Fruit fly (Drosophila melanogaster): ENCODE data around the gene CG5359.

DNA sequence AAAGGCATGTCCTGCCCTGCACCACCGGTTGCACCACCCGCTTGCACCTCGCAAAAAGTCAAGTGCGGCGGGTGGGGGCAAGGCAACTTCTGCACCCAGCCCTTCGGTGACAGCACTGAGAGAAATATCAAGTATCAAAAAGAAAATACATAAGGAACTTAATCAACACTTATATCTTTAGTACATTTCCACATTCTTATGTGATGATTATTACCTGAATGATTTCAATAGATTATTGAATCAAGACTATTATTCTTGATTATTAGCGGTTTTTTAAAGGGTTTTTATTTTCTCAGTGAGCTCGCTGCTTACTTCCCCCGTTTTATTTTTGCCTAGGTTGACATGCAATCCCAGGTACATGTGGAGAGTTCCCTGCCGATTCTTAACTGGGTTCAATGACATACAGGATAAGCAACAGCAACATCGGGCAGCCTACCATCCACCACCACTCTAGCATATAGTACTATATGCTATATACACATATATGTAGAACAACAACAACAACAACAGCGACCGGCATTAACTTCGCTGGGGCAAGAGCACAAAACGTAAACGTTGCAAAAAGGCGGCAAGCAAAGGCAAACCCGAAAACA lies 34.9 kb downstream of the CG5359 start:
- TF ChIP-seq Hr78 (GFP tag; optimal IDR thresholded peaks at IDR 0.05) (no peak), Vsx2 (GFP tag; optimal IDR thresholded peaks at IDR 0.05; ENCODE audit: partially characterized antibody) (no peak), Dif (GFP tag; optimal IDR thresholded peaks at IDR 0.05; ENCODE audit: partially characterized antibody) (no peak), HLH106 (tag; optimal IDR thresholded peaks at IDR 0.05) (no peak)

Data from whole organism, wandering third instar larva.